Worm (Caenorhabditis elegans) whole organism, midembryonic: ENCODE data around the gene tnt-4.

ENCODE experiments used
- T22C8.4 ChIP-seq: fragments of 200-800 bp; sonication (Bioruptor generic); IDR thresholded peaks from 2 replicates; pipeline ENCODE4 v1.3.6; 2022; ENCODE audit warnings: missing genetic modification characterization, missing compliant biosample characterization
- cog-1 ChIP-seq: sonication (generic microtip); optimal IDR thresholded peaks from 2 replicates; lab custom pipeline; 2016; ENCODE audit warnings: missing genetic modification characterization, missing compliant biosample characterization
- flt-1 ChIP-seq: fragments of 200-800 bp; sonication (Bioruptor generic); IDR thresholded peaks from 2 replicates; pipeline ENCODE4 v1.3.6; 2022; ENCODE audit warnings: missing genetic modification characterization, missing compliant biosample characterization
- klf-2 ChIP-seq: fragments of 200-800 bp; sonication (Bioruptor generic); conservative IDR thresholded peaks from 2 replicates; pipeline ENCODE4 v1.3.6; 2022; ENCODE audit warnings: missing genetic modification reagents, missing genetic modification characterization, missing compliant biosample characterization
- med-1 ChIP-seq: sonication (generic microtip); optimal IDR thresholded peaks from 2 replicates; lab custom pipeline; 2017; ENCODE audit warnings: missing genetic modification characterization, mild to moderate bottlenecking, missing compliant biosample characterization, antibody characterized with exemption, missing genetic modification reagents; ENCODE audit not compliant: insufficient read depth
- ref-1 ChIP-seq: fragments of 200-800 bp; sonication (Bioruptor generic); conservative IDR thresholded peaks from 2 replicates; pipeline ENCODE4 v1.3.6; 2022; ENCODE audit warnings: missing genetic modification reagents, missing genetic modification characterization, missing compliant biosample characterization
- tab-1 ChIP-seq: fragments of 200-800 bp; sonication (Bioruptor generic); IDR thresholded peaks from 2 replicates; pipeline ENCODE4 v1.3.6; 2022; ENCODE audit warnings: missing genetic modification characterization, missing compliant biosample characterization
- ztf-23 ChIP-seq: fragments of 200-800 bp; sonication (Bioruptor generic); IDR thresholded peaks from 2 replicates; pipeline ENCODE4 v1.3.6; 2022; ENCODE audit warnings: missing genetic modification reagents, missing genetic modification characterization, missing compliant biosample characterization
- ztf-29 ChIP-seq: fragments of 200-800 bp; sonication (Bioruptor generic); IDR thresholded peaks from 2 replicates; pipeline ENCODE4 v1.3.6; 2022; ENCODE audit warnings: missing genetic modification reagents, missing genetic modification characterization, missing compliant biosample characterization

tnt-4 gene

ce11 chrV:1955246-1955645 is 37.5 kb downstream of the tnt-4 start:
- TF ChIP-seq klf-2 (GFP tag; lab: Robert Waterston, UW), result no peak
- TF ChIP-seq med-1, result no peak
- no peak for TF ChIP-seq tab-1 (GFP tag; lab: Robert Waterston, UW)
- TF ChIP-seq ref-1 (GFP tag; lab: Robert Waterston, UW), result no peak
- no peak for TF ChIP-seq T22C8.4 (GFP tag; lab: Robert Waterston, UW)
- TF ChIP-seq ztf-29 (GFP tag; lab: Robert Waterston, UW), result no peak
- no peak for TF ChIP-seq flt-1 (GFP tag; lab: Robert Waterston, UW)
- TF ChIP-seq ztf-23 (GFP tag; lab: Robert Waterston, UW), result no peak
- TF ChIP-seq cog-1, result no peak

ce11 chrV:1945875-1946274 is 46.8 kb downstream of the tnt-4 start:
- TF ChIP-seq tab-1 (GFP tag; lab: Robert Waterston, UW) (no peak), klf-2 (GFP tag; lab: Robert Waterston, UW) (no peak), T22C8.4 (GFP tag; lab: Robert Waterston, UW) (no peak), cog-1 (no peak), med-1 (no peak), ref-1 (GFP tag; lab: Robert Waterston, UW) (no peak), ztf-23 (GFP tag; lab: Robert Waterston, UW) (no peak), ztf-29 (GFP tag; lab: Robert Waterston, UW) (no peak), flt-1 (GFP tag; lab: Robert Waterston, UW) (no peak)

DNA sequence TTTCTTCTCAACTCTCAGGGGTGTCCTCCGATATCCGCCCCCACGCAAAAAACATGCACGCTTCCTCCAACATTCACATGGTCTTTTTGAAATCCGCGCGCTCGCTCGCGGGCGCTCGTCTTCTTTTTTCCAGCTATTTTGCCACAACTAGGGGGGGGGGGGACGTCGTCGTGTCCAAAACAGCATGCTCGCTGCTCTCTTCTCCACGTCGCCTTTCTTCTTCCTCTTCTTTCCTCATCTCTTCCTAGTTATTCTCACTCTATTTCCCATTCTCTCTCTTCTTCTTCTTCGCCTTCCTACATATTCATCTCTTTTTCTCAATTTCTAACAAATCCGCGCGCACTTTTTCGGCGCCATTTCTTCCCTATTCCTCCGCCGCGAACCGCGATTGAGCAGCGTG is 49.3 kb downstream of the tnt-4 start:
- no peak for TF ChIP-seq med-1

- TF ChIP-seq cog-1, result no peak
- no peak for TF ChIP-seq ref-1 (GFP tag; lab: Robert Waterston, UW)
- TF ChIP-seq T22C8.4 (GFP tag; lab: Robert Waterston, UW), result no peak
- no peak for TF ChIP-seq tab-1 (GFP tag; lab: Robert Waterston, UW)
- TF ChIP-seq klf-2 (GFP tag; lab: Robert Waterston, UW), result no peak
- TF ChIP-seq med-1, result no peak
- no peak for TF ChIP-seq ztf-29 (GFP tag; lab: Robert Waterston, UW)
- no peak for TF ChIP-seq flt-1 (GFP tag; lab: Robert Waterston, UW)
- TF ChIP-seq ztf-23 (GFP tag; lab: Robert Waterston, UW), result no peak
Measured at ce11 chrV:1940472-1941221, 52.1 kb downstream of the tnt-4 start.
